Fruit fly (Drosophila melanogaster) whole organism, embryonic: ENCODE results near the gene dtn.

ENCODE experiments used
- BEAF-32 ChIP-seq: fragments of 200-800 bp; sonication (Bioruptor generic); optimal IDR thresholded peaks from 3 replicates; lab custom pipeline; 2017; ENCODE audit warnings: missing biosample characterization, missing genetic modification characterization, mild to moderate bottlenecking, moderate library complexity, missing genetic modification reagents
- CG10543 ChIP-seq: fragments of 200-800 bp; sonication (Bioruptor generic); optimal IDR thresholded peaks from 3 replicates; lab custom pipeline; 2017; ENCODE audit warnings: missing biosample characterization, mild to moderate bottlenecking, missing genetic modification characterization, moderate library complexity
- CG13287 ChIP-seq: fragments of 200-800 bp; sonication (Bioruptor generic); IDR thresholded peaks from 2 replicates; pipeline ENCODE4 v1.3.6; 2022; ENCODE audit warnings: missing biosample characterization, missing genetic modification characterization; ENCODE audit not compliant: partially characterized antibody
- CG13624 ChIP-seq: fragments of 200-800 bp; sonication (Bioruptor generic); optimal IDR thresholded peaks from 2 replicates; lab custom pipeline; 2016; ENCODE audit warnings: missing biosample characterization, missing genetic modification characterization
- CG14860 ChIP-seq: fragments of 200-800 bp; sonication (Bioruptor generic); IDR thresholded peaks from 3 replicates; pipeline ENCODE4 v1.3.6; 2022; ENCODE audit warnings: missing biosample characterization, missing genetic modification characterization; ENCODE audit not compliant: partially characterized antibody
- CG1529 ChIP-seq: fragments of 200-800 bp; sonication (Bioruptor generic); optimal IDR thresholded peaks from 3 replicates; lab custom pipeline; 2018; ENCODE audit warnings: missing biosample characterization, missing genetic modification characterization
- CG2199 ChIP-seq: fragments of 200-800 bp; sonication (Bioruptor generic); IDR thresholded peaks from 3 replicates; pipeline ENCODE4 v1.3.6; 2022; ENCODE audit warnings: missing biosample characterization, missing genetic modification characterization
- CG30020 ChIP-seq: fragments of 200-800 bp; optimal IDR thresholded peaks from 2 replicates; lab custom pipeline; 2019; ENCODE audit warnings: missing biosample characterization, mild to moderate bottlenecking, missing genetic modification characterization, moderate library complexity
- CG31441 ChIP-seq: fragments of 200-800 bp; sonication (Bioruptor generic); IDR thresholded peaks from 2 replicates; pipeline ENCODE4 v1.3.6; 2022; ENCODE audit warnings: missing biosample characterization, missing genetic modification characterization
- CG3407 ChIP-seq: fragments of 200-800 bp; sonication (Bioruptor generic); optimal IDR thresholded peaks from 2 replicates; lab custom pipeline; 2018; ENCODE audit warnings: missing biosample characterization, mild to moderate bottlenecking, missing genetic modification characterization
- CG42726 ChIP-seq: fragments of 200-800 bp; sonication (Bioruptor generic); IDR thresholded peaks from 2 replicates; pipeline ENCODE4 v1.3.6; 2022; ENCODE audit warnings: missing biosample characterization, missing genetic modification characterization; ENCODE audit not compliant: partially characterized antibody
- CG4617 ChIP-seq: fragments of 200-800 bp; sonication (Bioruptor generic); optimal IDR thresholded peaks from 3 replicates; lab custom pipeline; 2016; ENCODE audit warnings: missing biosample characterization, missing genetic modification characterization, borderline replicate concordance
- CG6791 ChIP-seq: fragments of 200-800 bp; sonication (Bioruptor generic); IDR thresholded peaks from 3 replicates; pipeline ENCODE4 v1.3.6; 2022; ENCODE audit warnings: missing biosample characterization, missing genetic modification characterization; ENCODE audit not compliant: partially characterized antibody
- CG7987 ChIP-seq: fragments of 200-800 bp; sonication (Bioruptor generic); optimal IDR thresholded peaks from 2 replicates; lab custom pipeline; 2018; ENCODE audit warnings: missing biosample characterization, mild to moderate bottlenecking, missing genetic modification characterization, moderate library complexity
- CG9437 ChIP-seq: fragments of 200-800 bp; sonication (Bioruptor generic); optimal IDR thresholded peaks from 2 replicates; lab custom pipeline; 2018; ENCODE audit warnings: missing biosample characterization, mild to moderate bottlenecking, missing genetic modification characterization
- Dad ChIP-seq: fragments of 200-800 bp; sonication (Bioruptor generic); optimal IDR thresholded peaks from 3 replicates; lab custom pipeline; 2016; ENCODE audit warnings: missing biosample characterization, missing genetic modification characterization
- Deaf1 ChIP-seq: fragments of 200-800 bp; optimal IDR thresholded peaks from 3 replicates; lab custom pipeline; 2019; ENCODE audit warnings: missing biosample characterization, mild to moderate bottlenecking, missing genetic modification characterization, moderate library complexity
- Dip3 ChIP-seq: fragments of 200-800 bp; sonication (Bioruptor generic); optimal IDR thresholded peaks from 3 replicates; lab custom pipeline; 2016; ENCODE audit warnings: missing biosample characterization, missing genetic modification characterization
- Dref ChIP-seq: fragments of 200-800 bp; sonication (Bioruptor generic); IDR thresholded peaks from 2 replicates; pipeline ENCODE4 v1.3.6; 2022; ENCODE audit warnings: missing biosample characterization, missing genetic modification characterization
- E2f1 ChIP-seq: fragments of 200-800 bp; sonication (Bioruptor generic); IDR thresholded peaks from 2 replicates; pipeline ENCODE4 v1.3.6; 2022; ENCODE audit warnings: missing biosample characterization, missing genetic modification characterization
- HHEX ChIP-seq: fragments of 200-800 bp; sonication (Bioruptor generic); optimal IDR thresholded peaks from 3 replicates; lab custom pipeline; 2017; ENCODE audit warnings: missing biosample characterization, mild to moderate bottlenecking, missing genetic modification characterization, missing genetic modification reagents
- Hmx ChIP-seq: fragments of 200-800 bp; sonication (Bioruptor generic); optimal IDR thresholded peaks from 2 replicates; lab custom pipeline; 2016; ENCODE audit warnings: missing biosample characterization, missing genetic modification characterization
- Lpt ChIP-seq: fragments of >200 bp; optimal IDR thresholded peaks from 2 replicates; lab custom pipeline; 2018; ENCODE audit warnings: missing biosample characterization, missing genetic modification characterization
- MBD-R2 ChIP-seq: fragments of 200-800 bp; sonication (Bioruptor generic); IDR thresholded peaks from 2 replicates; pipeline ENCODE4 v1.3.6; 2022; ENCODE audit warnings: missing biosample characterization, missing genetic modification characterization
- Mad ChIP-seq: fragments of 200-800 bp; sonication (Bioruptor generic); optimal IDR thresholded peaks from 2 replicates; lab custom pipeline; 2016; ENCODE audit warnings: missing biosample characterization, missing genetic modification characterization
- Myb ChIP-seq: fragments of 200-800 bp; sonication (Bioruptor generic); optimal IDR thresholded peaks from 2 replicates; lab custom pipeline; 2016; ENCODE audit warnings: missing biosample characterization, missing genetic modification characterization
- Nf-YB ChIP-seq: fragments of 200-800 bp; sonication (Bioruptor generic); optimal IDR thresholded peaks from 3 replicates; lab custom pipeline; 2019; ENCODE audit warnings: missing biosample characterization, mild to moderate bottlenecking, missing genetic modification characterization, moderate library complexity
- Opbp ChIP-seq: fragments of 200-800 bp; sonication (Bioruptor generic); IDR thresholded peaks from 3 replicates; pipeline ENCODE4 v1.3.6; 2022; ENCODE audit warnings: missing biosample characterization, missing genetic modification characterization; ENCODE audit not compliant: partially characterized antibody
- Stat92E ChIP-seq, 3 experiments: fragments of >200 bp in 2 of 3; fragments of 200-800 bp in 1 of 3; sonication (Bioruptor generic) in 1 of 3; optimal IDR thresholded peaks; 2 replicates each; lab custom pipeline; 2017 to 2019; ENCODE audit warnings: missing biosample characterization in 3 of 3, missing genetic modification characterization in 3 of 3, mild to moderate bottlenecking in 1 of 3, moderate library complexity in 1 of 3
- Trl ChIP-seq, 3 experiments: fragments of >200 bp in 2 of 3; fragments of 200-800 bp in 1 of 3; sonication (Bioruptor generic) in 1 of 3; optimal IDR thresholded peaks; 2 replicates in 1 of 3; 3 replicates in 2 of 3; lab custom pipeline; 2016 to 2017; ENCODE audit warnings: missing biosample characterization in 1 of 3, missing genetic modification characterization in 1 of 3
- YL-1 ChIP-seq: fragments of 200-800 bp; sonication (Bioruptor generic); optimal IDR thresholded peaks from 3 replicates; lab custom pipeline; 2017; ENCODE audit warnings: missing biosample characterization, mild to moderate bottlenecking, missing genetic modification characterization
- cg ChIP-seq: fragments of 200-800 bp; sonication (Bioruptor generic); optimal IDR thresholded peaks from 3 replicates; lab custom pipeline; 2019; ENCODE audit warnings: missing biosample characterization, mild to moderate bottlenecking, missing genetic modification characterization, moderate library complexity
- ci ChIP-seq: fragments of 200-800 bp; sonication (Bioruptor generic); IDR thresholded peaks from 3 replicates; pipeline ENCODE4 v1.3.6; 2022; ENCODE audit warnings: missing biosample characterization, missing genetic modification characterization
- crp ChIP-seq, 2 experiments: fragments of 200-800 bp; sonication (Bioruptor generic); optimal IDR thresholded peaks; 2 replicates in 1 of 2; 3 replicates in 1 of 2; lab custom pipeline; 2017; ENCODE audit warnings: missing biosample characterization in 2 of 2, missing genetic modification characterization in 2 of 2, mild to moderate bottlenecking in 1 of 2, moderate library complexity in 1 of 2
- kah ChIP-seq: fragments of 200-800 bp; sonication (Bioruptor generic); optimal IDR thresholded peaks from 2 replicates; lab custom pipeline; 2018; ENCODE audit warnings: missing biosample characterization, mild to moderate bottlenecking, missing genetic modification characterization
- lilli ChIP-seq: fragments of 200-800 bp; sonication (Bioruptor generic); optimal IDR thresholded peaks from 3 replicates; lab custom pipeline; 2016; ENCODE audit warnings: missing biosample characterization, missing genetic modification characterization
- org-1 ChIP-seq: fragments of 200-800 bp; sonication (Bioruptor generic); optimal IDR thresholded peaks from 2 replicates; lab custom pipeline; 2017; ENCODE audit warnings: missing biosample characterization, missing genetic modification characterization
- pb ChIP-seq: fragments of 200-800 bp; sonication (Bioruptor generic); optimal IDR thresholded peaks from 3 replicates; lab custom pipeline; 2016; ENCODE audit warnings: missing biosample characterization, missing genetic modification characterization
- sens ChIP-seq: fragments of 200-800 bp; sonication (Bioruptor generic); peaks from one replicate; lab custom pipeline; 2016; ENCODE audit warnings: missing biosample characterization, missing genetic modification characterization
- sob ChIP-seq: fragments of 200-800 bp; sonication (Bioruptor generic); IDR thresholded peaks from 2 replicates; pipeline ENCODE4 v1.3.6; 2022; ENCODE audit warnings: missing biosample characterization, missing genetic modification characterization
- tna ChIP-seq: fragments of 200-800 bp; sonication (Bioruptor generic); IDR thresholded peaks from 2 replicates; pipeline ENCODE4 v1.3.6; 2022; ENCODE audit warnings: missing biosample characterization, missing genetic modification characterization; ENCODE audit not compliant: partially characterized antibody
- trem ChIP-seq: fragments of 200-800 bp; optimal IDR thresholded peaks from 3 replicates; lab custom pipeline; 2019; ENCODE audit warnings: missing biosample characterization, mild to moderate bottlenecking, missing genetic modification characterization, moderate library complexity
- unc-4 ChIP-seq: fragments of 200-800 bp; sonication (Bioruptor generic); IDR thresholded peaks from 2 replicates; pipeline ENCODE4 v1.3.6; 2022; ENCODE audit warnings: missing biosample characterization, missing genetic modification characterization; ENCODE audit not compliant: partially characterized antibody
- unpg ChIP-seq: fragments of 200-800 bp; sonication (Bioruptor generic); optimal IDR thresholded peaks from 3 replicates; lab custom pipeline; 2018; ENCODE audit warnings: missing biosample characterization, mild to moderate bottlenecking, missing genetic modification characterization, moderate library complexity
- zen2 ChIP-seq: fragments of 200-800 bp; sonication (Bioruptor generic); IDR thresholded peaks from 3 replicates; pipeline ENCODE4 v1.3.6; 2022; ENCODE audit warnings: missing biosample characterization, missing genetic modification characterization; ENCODE audit not compliant: partially characterized antibody

Gene dtn

dm6 chrX:6276590-6276989 lies 51.1 kb downstream of the dtn start, which contains the start of gene CG3566 (continued):
- TF ChIP-seq trem (tag; lab: Kevin White, UChicago) (peak; percentile 2), kah (GFP tag; lab: Kevin White, UChicago) (peak; percentile 52), sob (GFP tag; lab: Robert Waterston, UW) (peak; percentile 44; the same call in 1 of the 2 replicates), Opbp (GFP tag; lab: Robert Waterston, UW) (0 out of 3 replicates have a peak, but pooled peaks have one; percentile 20), BEAF-32 (peak; percentile 5), CG6791 (GFP tag; lab: Robert Waterston, UW) (0 out of 3 replicates have a peak, but pooled peaks have one; percentile 48), crp (GFP tag; optimal IDR thresholded peaks at IDR 0.05; lab: Kevin White, UChicago) (peak in 1 of 2 experiments; percentile 40), CG7987 (GFP tag; lab: Kevin White, UChicago) (peak; percentile 11), Lpt (GFP tag; lab: Kevin White, UChicago) (no peak), ci (GFP tag; lab: Robert Waterston, UW) (0 out of 3 replicates have a peak, but pooled peaks have one; percentile 40), lilli (peak; percentile 43)

- TF ChIP-seq CG30020 (tag; lab: Kevin White, UChicago), result no peak
- TF ChIP-seq crp (GFP tag; optimal IDR thresholded peaks at IDR 0.05; lab: Kevin White, UChicago), result peak in 1 of 2 experiments; percentile 75
- peak in 1 of 3 experiments; percentile 57 for TF ChIP-seq Stat92E (GFP tag; optimal IDR thresholded peaks at IDR 0.05; lab: Kevin White, UChicago)
- TF ChIP-seq CG9437 (GFP tag; lab: Kevin White, UChicago), result peak; percentile 18
- TF ChIP-seq CG10543 (GFP tag; lab: Kevin White, UChicago), result peak; percentile 58
- peak; percentile 87 for TF ChIP-seq cg (GFP tag; lab: Kevin White, UChicago)
- no peak for TF ChIP-seq Dip3 (GFP tag; lab: Kevin White, UChicago)
- peak; percentile 58 for TF ChIP-seq Deaf1
- peak; percentile 62 for TF ChIP-seq Dref
- TF ChIP-seq Mad (GFP tag; lab: Kevin White, UChicago), result no peak
- no peak for TF ChIP-seq CG4617 (GFP tag; lab: Kevin White, UChicago)
- TF ChIP-seq Nf-YB (GFP tag; lab: Kevin White, UChicago), result peak; percentile 41
- peak; percentile 68 to 82 for TF ChIP-seq Trl (optimal IDR thresholded peaks at IDR 0.05; lab: Kevin White, UChicago)
- TF ChIP-seq Trl (GFP tag; optimal IDR thresholded peaks at IDR 0.05; lab: Kevin White, UChicago), result peak; percentile 43
- TF ChIP-seq unc-4 (GFP tag; lab: Robert Waterston, UW), result peak; percentile 34; the same call in 1 of the 2 replicates
- peak; percentile 38 for TF ChIP-seq Myb
- TF ChIP-seq MBD-R2 (GFP tag; lab: Robert Waterston, UW), result no peak
- TF ChIP-seq CG2199 (GFP tag; lab: Robert Waterston, UW), result 0 out of 3 replicates have a peak, but pooled peaks have one; percentile 46
- peak; percentile 49 for TF ChIP-seq CG42726 (GFP tag; lab: Robert Waterston, UW)
- no peak for TF ChIP-seq unpg (GFP tag; lab: Kevin White, UChicago)
- peak; percentile 70 for TF ChIP-seq YL-1
- peak; percentile 37 for TF ChIP-seq HHEX (GFP tag; lab: Kevin White, UChicago)
- peak; percentile 19 for TF ChIP-seq pb (GFP tag; lab: Kevin White, UChicago)
- peak; percentile 6 for TF ChIP-seq org-1 (GFP tag; lab: Kevin White, UChicago)
- no peak for TF ChIP-seq CG14860 (GFP tag; lab: Robert Waterston, UW)
- peak; percentile 31; the same call in 1 of the 2 replicates for TF ChIP-seq CG31441 (GFP tag; lab: Robert Waterston, UW)
- peak; percentile 94 for TF ChIP-seq CG13624
- no peak for TF ChIP-seq Hmx (GFP tag; lab: Kevin White, UChicago)
- TF ChIP-seq Dad (GFP tag; lab: Kevin White, UChicago), result no peak
- TF ChIP-seq zen2 (GFP tag; lab: Robert Waterston, UW), result no peak
- TF ChIP-seq CG3407, result no peak
- no peak for TF ChIP-seq CG13287 (GFP tag; lab: Robert Waterston, UW)
- no peak for TF ChIP-seq E2f1
- 0 out of 2 replicates have a peak, but pooled peaks have one; percentile 30 for TF ChIP-seq tna (GFP tag; lab: Robert Waterston, UW)
- peak; percentile 87 for TF ChIP-seq sens (GFP tag; lab: Kevin White, UChicago)
- no peak for TF ChIP-seq CG1529
These were observed 53.6 kb downstream of the dtn start for dm6 chrX:6278879-6279628.
